Worm (Caenorhabditis elegans) whole organism, early embryonic: ENCODE data around the gene gos-28.
A peak's percentile ranks its signal among the peaks of the same experiment; 100 is the strongest.

ENCODE experiments used
- B0310.2 ChIP-seq: sonication (generic microtip); optimal IDR thresholded peaks from 2 replicates; lab custom pipeline; 2016; ENCODE audit warnings: mild to moderate bottlenecking, missing genetic modification characterization, missing compliant biosample characterization
- F13C5.2 ChIP-seq: sonication (generic microtip); optimal IDR thresholded peaks from 2 replicates; lab custom pipeline; 2017; ENCODE audit warnings: mild to moderate bottlenecking, missing genetic modification characterization, inconsistent platforms, missing compliant biosample characterization
- aly-1 ChIP-seq: sonication (generic microtip); optimal IDR thresholded peaks from 2 replicates; lab custom pipeline; 2016; ENCODE audit warnings: missing genetic modification characterization, missing compliant biosample characterization
- ama-1 ChIP-seq: fragments of 150-350 bp; optimal IDR thresholded peaks from 2 replicates; lab custom pipeline; 2014
- ceh-13 ChIP-seq: fragments of 200-800 bp; sonication (Bioruptor generic); optimal IDR thresholded peaks from 2 replicates; lab custom pipeline; 2018; ENCODE audit warnings: mild to moderate bottlenecking, missing genetic modification characterization, missing compliant biosample characterization
- ceh-36 ChIP-seq: sonication (generic microtip); optimal IDR thresholded peaks from 2 replicates; lab custom pipeline; 2016; ENCODE audit warnings: missing genetic modification characterization, inconsistent platforms, missing compliant biosample characterization
- ets-7 ChIP-seq: sonication (generic microtip); optimal IDR thresholded peaks from 2 replicates; lab custom pipeline; 2016; ENCODE audit warnings: missing genotype, missing genetic modification characterization, missing compliant biosample characterization
- flt-1 ChIP-seq: fragments of 200-800 bp; sonication (Bioruptor generic); IDR thresholded peaks from 2 replicates; pipeline ENCODE4 v1.3.6; 2022; ENCODE audit warnings: missing genetic modification characterization, missing compliant biosample characterization
- hmbx-1 ChIP-seq: sonication (generic microtip); optimal IDR thresholded peaks from 2 replicates; lab custom pipeline; 2016; ENCODE audit warnings: mild to moderate bottlenecking, missing genetic modification characterization, missing compliant biosample characterization
- hmg-4 ChIP-seq: fragments of 200-800 bp; sonication (Bioruptor generic); optimal IDR thresholded peaks from 2 replicates; lab custom pipeline; 2018; ENCODE audit warnings: mild to moderate bottlenecking, missing genetic modification characterization, missing compliant biosample characterization
- hnd-1 ChIP-seq: sonication (generic microtip); optimal IDR thresholded peaks from 2 replicates; lab custom pipeline; 2016; ENCODE audit warnings: missing genetic modification characterization, missing compliant biosample characterization
- pes-1 ChIP-seq: fragments of 200-800 bp; sonication (Bioruptor generic); IDR thresholded peaks from 2 replicates; pipeline ENCODE4 v1.3.6; 2022; ENCODE audit warnings: missing genetic modification reagents, missing genetic modification characterization, missing compliant biosample characterization
- scrt-1 ChIP-seq: fragments of 200-800 bp; sonication (Bioruptor generic); IDR thresholded peaks from 2 replicates; pipeline ENCODE4 v1.3.6; 2022; ENCODE audit warnings: missing genetic modification characterization, missing compliant biosample characterization
- sea-1 ChIP-seq: fragments of 200-800 bp; sonication (Bioruptor generic); conservative IDR thresholded peaks from 2 replicates; pipeline ENCODE4 v1.3.6; 2022; ENCODE audit warnings: missing genetic modification characterization, missing compliant biosample characterization
- tbx-11 ChIP-seq: fragments of 200-800 bp; sonication (Bioruptor generic); IDR thresholded peaks from 2 replicates; pipeline ENCODE4 v1.3.6; 2022; ENCODE audit warnings: missing genetic modification characterization, missing compliant biosample characterization
- tbx-37 ChIP-seq: fragments of 200-800 bp; sonication (Bioruptor generic); conservative IDR thresholded peaks from 2 replicates; pipeline ENCODE4 v1.3.6; 2022; ENCODE audit warnings: missing genetic modification reagents, missing genetic modification characterization, missing compliant biosample characterization
- tra-4 ChIP-seq: sonication (generic microtip); optimal IDR thresholded peaks from 2 replicates; lab custom pipeline; 2017; ENCODE audit warnings: missing genetic modification characterization, missing compliant biosample characterization

Gene gos-28

DNA sequence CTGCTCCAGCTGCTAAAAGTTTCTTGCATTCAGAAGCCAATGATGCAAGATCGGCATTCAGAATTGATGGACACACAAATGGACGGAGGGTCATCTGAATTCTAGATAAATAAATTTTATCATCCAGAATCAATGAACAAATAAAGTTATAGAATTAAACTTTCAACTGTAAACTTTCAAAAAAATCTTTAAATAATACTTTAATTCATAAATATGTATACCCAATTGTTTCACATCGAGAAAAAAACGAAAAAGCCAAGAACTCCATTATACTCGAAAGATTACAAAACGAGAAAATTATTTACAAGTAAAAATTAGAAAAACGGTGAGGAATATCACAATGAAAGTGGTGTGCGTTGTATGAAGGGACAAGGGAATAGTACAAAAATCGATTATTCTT lies 1.9 kb downstream of the gos-28 start, which contains the start of gene F08F8.7:
Gene F08F8.7, minus strand, starts transcription at position 101 of the 400 bp plus-strand sequence.
- no peak for TF ChIP-seq ets-7 (tag; lab: Kevin White, UChicago)
- TF ChIP-seq ceh-13 (GFP tag; lab: Kevin White, UChicago): no peak
- TF ChIP-seq pes-1 (GFP tag; lab: Robert Waterston, UW): no peak
- no peak for TF ChIP-seq tbx-11
- no peak for TF ChIP-seq B0310.2 (tag; lab: Kevin White, UChicago)
- no peak for TF ChIP-seq tbx-37 (GFP tag; lab: Robert Waterston, UW)
- no peak for TF ChIP-seq hnd-1 (tag; lab: Kevin White, UChicago)
- TF ChIP-seq ceh-36 (tag; lab: Kevin White, UChicago): no peak

DNA sequence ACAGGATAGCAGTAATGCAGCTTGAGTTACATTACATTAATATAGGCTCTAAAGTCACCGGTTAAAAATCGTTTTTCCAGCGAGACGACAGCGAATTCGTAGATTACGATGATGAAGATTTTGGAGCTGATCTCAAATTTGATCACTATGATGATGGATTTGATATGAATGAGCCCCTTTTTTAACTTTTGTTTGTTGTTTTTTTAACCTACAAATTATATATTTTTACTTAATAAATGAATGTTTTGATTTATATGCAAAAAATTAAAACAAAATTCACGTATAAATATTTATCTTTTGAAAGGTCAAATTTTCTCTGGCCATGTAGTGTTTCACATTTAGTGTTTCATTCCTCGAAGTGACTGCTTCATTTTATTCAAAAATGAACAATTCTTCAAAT lies 5.6 kb downstream of the gos-28 start, which contains the start of gene F08F8.6:
Gene F08F8.6, plus strand, starts transcription at position 301 of the 400 bp plus-strand sequence.
- TF ChIP-seq scrt-1 (GFP tag; lab: Robert Waterston, UW): no peak
- no peak for TF ChIP-seq tra-4
- TF ChIP-seq pes-1 (GFP tag; lab: Robert Waterston, UW): no peak
- TF ChIP-seq sea-1: no peak
- TF ChIP-seq ama-1 (lab: Kevin White, UChicago): no peak
- no peak for TF ChIP-seq ceh-36 (tag; lab: Kevin White, UChicago)
- no peak for TF ChIP-seq hmg-4
- TF ChIP-seq ceh-13 (GFP tag; lab: Kevin White, UChicago): no peak
- TF ChIP-seq tbx-11: no peak
- TF ChIP-seq tbx-37 (GFP tag; lab: Robert Waterston, UW): no peak

DNA sequence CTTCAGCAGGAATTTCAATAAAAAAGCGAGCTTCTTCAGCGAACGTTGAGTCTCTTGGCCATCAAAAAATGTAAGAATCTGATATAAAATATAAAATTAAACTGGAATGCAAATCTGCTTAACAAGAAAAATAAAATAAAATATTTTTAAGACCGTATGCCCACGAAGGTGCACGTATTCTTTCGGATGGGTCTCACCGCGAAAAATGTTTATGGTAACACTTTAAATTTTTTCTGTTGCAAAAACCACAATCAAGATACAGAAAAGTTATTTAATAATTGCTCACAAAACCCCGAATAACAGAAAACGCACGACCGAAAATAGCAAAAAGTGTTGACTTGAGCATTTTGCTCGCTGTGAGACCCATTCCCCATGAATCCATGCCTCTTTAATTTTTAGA lies 9.8 kb downstream of the gos-28 start:
- TF ChIP-seq aly-1 (no peak), tbx-37 (GFP tag; lab: Robert Waterston, UW) (no peak), flt-1 (GFP tag; lab: Robert Waterston, UW) (no peak), tra-4 (no peak)

DNA sequence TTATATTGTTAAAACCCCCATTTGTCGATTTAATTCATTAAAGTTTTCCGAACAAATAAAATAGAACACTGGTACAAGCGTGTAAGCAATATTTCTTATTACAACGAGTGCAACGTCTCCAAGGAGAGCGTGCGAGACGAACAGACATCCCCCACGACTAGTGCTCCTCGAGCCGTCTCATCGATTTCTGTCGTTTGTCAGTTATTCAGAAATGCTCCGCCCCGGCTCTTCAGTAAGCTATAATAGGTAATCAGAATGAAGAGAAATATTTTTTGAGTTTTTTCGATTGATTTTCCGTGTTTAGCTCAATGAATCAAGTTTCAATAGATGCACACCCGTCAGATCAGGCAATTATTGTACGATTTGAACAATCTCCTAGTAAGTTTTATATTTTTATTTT lies 10.3 kb downstream of the gos-28 start, which contains the start of gene kap-1:
Gene kap-1, plus strand, starts transcription at position 143 of the 400 bp plus-strand sequence.
- no peak for TF ChIP-seq hnd-1 (tag; lab: Kevin White, UChicago)
- no peak for TF ChIP-seq hmg-4
- TF ChIP-seq tbx-37 (GFP tag; lab: Robert Waterston, UW): no peak

DNA sequence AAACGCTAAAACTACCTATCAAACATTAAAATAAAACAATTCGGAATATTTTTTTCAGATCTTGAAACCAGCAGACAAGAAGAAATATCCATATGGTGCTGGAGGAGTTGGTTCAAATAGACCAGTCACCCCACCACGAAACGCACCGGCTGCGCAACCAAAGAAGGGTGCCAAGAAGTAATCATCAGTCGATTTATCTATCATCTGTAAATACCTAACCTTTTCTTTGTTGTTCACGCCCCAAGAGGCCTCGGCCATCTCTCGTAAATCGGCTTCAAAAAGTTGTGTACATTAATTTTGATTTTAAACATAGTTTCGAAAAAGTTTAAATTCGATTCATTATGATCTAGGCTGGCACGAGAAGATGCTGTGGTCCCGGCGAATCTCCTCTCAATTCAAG lies 11.0 kb downstream of the gos-28 start:
- TF ChIP-seq hnd-1 (tag; lab: Kevin White, UChicago) (no peak), B0310.2 (tag; lab: Kevin White, UChicago) (no peak), tbx-11 (0 out of 2 replicates have a peak, but pooled peaks have one; percentile 10), scrt-1 (GFP tag; lab: Robert Waterston, UW) (no peak)

DNA sequence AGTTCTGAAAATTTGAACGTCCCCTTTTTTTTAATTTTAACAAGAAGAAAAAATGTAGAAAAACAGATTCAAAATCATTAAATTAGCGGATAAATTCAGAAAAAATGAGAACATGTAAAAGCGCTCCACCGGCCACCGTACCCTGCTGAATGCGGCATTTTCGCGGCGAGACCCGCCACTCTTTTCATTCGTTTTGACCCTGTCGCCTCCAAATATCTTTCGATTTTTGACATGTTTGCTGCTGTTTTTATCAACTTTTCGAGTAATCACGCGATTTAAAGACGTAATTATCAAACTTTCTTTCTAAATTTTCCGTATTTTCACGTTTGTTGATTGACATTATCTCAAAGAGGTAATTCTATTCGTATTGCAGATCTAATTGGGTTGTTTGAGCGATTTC lies 12.8 kb downstream of the gos-28 start, which contains the start of gene gsp-2:
Gene gsp-2, plus strand, starts transcription at position 374 of the 400 bp plus-strand sequence.
- TF ChIP-seq hmg-4 (peak; percentile 10), ceh-36 (tag; lab: Kevin White, UChicago) (no peak)

DNA sequence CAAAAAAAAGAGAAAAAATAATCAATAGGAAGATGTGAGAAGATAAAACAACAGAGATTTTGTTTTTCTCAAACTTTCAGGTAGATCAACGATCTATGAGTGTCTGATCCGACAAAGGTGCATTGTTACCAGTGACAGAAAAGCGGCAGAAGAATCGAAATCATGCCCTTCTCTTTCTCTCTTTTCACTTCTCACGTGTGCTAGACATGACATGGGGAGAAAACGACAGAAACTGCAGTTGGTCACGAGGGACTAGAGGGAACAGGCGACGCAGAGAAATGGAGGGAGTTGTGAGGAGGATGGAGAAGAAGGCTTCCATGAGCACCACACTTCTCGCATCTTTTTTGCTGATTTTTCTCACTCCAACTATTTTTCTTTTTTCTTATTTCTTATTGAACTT lies 13.8 kb downstream of the gos-28 start, which contains the start of gene F56C9.10:
Gene F56C9.10, minus strand, starts transcription at position 97 of the 400 bp plus-strand sequence.
- no peak for TF ChIP-seq ceh-13 (GFP tag; lab: Kevin White, UChicago)
- TF ChIP-seq hmg-4: peak; percentile 40
- peak; percentile 25 for TF ChIP-seq F13C5.2

DNA sequence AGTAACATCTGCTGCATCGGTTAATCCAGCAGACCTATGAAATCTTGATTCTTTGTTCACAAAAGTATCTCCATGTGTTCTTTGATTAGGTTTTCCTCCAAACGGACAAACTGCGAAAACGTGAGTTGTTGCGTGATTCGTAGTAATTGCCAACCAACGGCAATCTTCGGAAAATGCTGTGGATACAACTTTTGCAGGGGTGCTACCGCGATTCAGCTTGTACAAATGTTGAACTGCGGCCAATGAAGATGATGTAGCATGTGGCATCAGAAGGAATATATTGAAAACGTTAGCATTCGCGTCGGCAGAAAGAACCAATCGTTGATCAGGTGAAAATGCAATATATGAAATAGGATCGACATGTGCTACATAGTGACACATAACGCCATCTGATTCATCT lies 17.3 kb downstream of the gos-28 start:
- TF ChIP-seq ceh-13 (GFP tag; lab: Kevin White, UChicago) (no peak), hmbx-1 (tag; lab: Kevin White, UChicago) (no peak), F13C5.2 (no peak), scrt-1 (GFP tag; lab: Robert Waterston, UW) (no peak), hmg-4 (no peak), ceh-36 (tag; lab: Kevin White, UChicago) (no peak), tra-4 (no peak), aly-1 (no peak), tbx-11 (no peak), B0310.2 (tag; lab: Kevin White, UChicago) (no peak), sea-1 (no peak), ets-7 (tag; lab: Kevin White, UChicago) (no peak), tbx-37 (GFP tag; lab: Robert Waterston, UW) (no peak), pes-1 (GFP tag; lab: Robert Waterston, UW) (no peak), ama-1 (lab: Kevin White, UChicago) (no peak), flt-1 (GFP tag; lab: Robert Waterston, UW) (no peak), hnd-1 (tag; lab: Kevin White, UChicago) (no peak)

DNA sequence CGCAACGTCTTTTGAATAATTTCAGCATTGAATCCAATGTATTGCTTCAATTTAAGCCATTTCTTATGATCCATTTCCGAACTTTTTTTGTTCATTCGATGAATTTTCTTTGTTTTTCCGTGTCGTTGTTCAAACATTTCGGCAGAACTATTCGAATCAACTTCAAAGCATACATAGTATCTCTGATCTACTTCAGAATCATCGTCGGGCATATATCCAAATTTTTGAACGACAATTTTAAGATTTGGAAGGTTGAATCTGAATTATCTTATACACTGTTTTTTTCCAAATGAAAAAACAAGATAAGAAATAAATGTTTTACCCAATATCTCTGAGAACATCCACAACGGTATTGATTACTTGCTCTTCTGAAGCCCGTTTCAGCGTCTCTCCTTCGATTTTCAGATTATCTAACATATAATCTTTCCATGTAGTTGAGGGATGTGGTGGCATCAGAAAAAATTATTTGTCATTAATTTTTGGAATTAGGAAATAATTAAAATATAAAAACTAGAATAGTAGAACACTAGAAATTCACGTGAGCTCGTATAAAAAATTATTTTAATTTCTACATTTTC lies 19.7 kb downstream of the gos-28 start, which contains the start of gene lab-2:
Gene lab-2, minus strand, starts transcription at position 453 of the 578 bp plus-strand sequence.
- TF ChIP-seq B0310.2 (tag; lab: Kevin White, UChicago) (no peak), tra-4 (no peak), ets-7 (tag; lab: Kevin White, UChicago) (no peak), hmg-4 (no peak), tbx-37 (GFP tag; lab: Robert Waterston, UW) (no peak), scrt-1 (GFP tag; lab: Robert Waterston, UW) (no peak), sea-1 (no peak), ama-1 (lab: Kevin White, UChicago) (no peak), hnd-1 (tag; lab: Kevin White, UChicago) (no peak), ceh-13 (GFP tag; lab: Kevin White, UChicago) (no peak), pes-1 (GFP tag; lab: Robert Waterston, UW) (no peak)
